Worm (Caenorhabditis elegans): Measurements from ENCODE around the gene nhr-31.

- TF ChIP-seq scrt-1 (GFP tag; IDR thresholded peaks at IDR 0.05) (no peak), ama-1 (optimal IDR thresholded peaks at IDR 0.05) (no peak)
Measured at ce11 chrIV:8030099-8030498, 786 bp upstream of the nhr-31 start.
